Fruit fly (Drosophila melanogaster): ENCODE data around the gene Or71a.

The Or71a gene

DNA sequence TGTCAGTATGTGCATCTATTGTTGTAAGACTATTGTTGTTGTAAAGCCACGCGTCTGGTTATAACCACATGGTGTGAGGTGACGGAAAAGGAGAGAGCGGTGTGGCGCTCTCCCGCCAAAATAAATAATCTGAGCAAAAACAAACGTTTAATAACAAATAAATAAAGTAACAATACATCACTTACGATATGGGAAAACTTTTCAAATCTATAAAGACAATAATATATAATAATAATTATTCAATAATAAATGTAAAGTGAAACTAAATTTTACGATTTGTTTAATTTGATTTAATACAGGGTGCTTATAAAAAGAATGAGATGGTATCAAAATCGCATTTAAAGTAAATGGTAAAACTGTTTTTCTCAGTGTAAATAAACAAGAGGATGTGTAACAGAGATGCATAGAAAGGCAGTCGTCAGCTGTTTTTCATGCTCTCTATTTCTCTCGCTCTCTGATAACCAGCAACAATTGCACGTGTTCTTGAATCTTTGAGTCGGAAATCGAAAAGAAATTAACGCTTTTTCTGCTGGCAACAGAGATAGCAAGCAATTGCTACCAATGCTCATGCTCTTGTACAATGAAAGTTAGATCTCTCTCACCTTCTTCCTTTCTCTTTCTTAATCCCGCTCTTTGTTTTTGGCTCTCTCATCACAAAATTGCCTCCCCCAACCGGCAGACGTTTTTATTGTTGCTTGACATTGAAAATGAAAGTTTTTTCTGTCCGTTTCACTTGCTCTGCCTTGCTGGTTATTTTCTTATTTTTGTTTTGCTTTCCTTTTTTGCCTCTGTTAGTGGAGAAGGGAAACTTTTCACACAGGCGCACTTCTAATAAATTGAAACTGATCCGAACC lies 20.6 kb upstream of the Or71a start:
- TF ChIP-seq Hmr (GFP tag; optimal IDR thresholded peaks at IDR 0.05) (peak; percentile 86), CG11504 (tag; optimal IDR thresholded peaks at IDR 0.05) (peak; percentile 91), zen (tag; optimal IDR thresholded peaks at IDR 0.05) (peak; percentile 89), CG18599 (GFP tag; optimal IDR thresholded peaks at IDR 0.05) (peak; percentile 92), crol (GFP tag; IDR thresholded peaks at IDR 0.05) (no peak; the same call in 1 of the 2 replicates), Camta (GFP tag; optimal IDR thresholded peaks at IDR 0.05) (no peak), Dip2 (GFP tag; IDR thresholded peaks at IDR 0.05) (no peak), tup (GFP tag; optimal IDR thresholded peaks at IDR 0.05) (no peak), CG5245 (GFP tag; optimal IDR thresholded peaks at IDR 0.05) (peak; percentile 37), CG17359 (tag; optimal IDR thresholded peaks at IDR 0.05) (peak; percentile 91), tin (GFP tag; optimal IDR thresholded peaks at IDR 0.05) (peak; percentile 68), sisA (GFP tag; IDR thresholded peaks at IDR 0.05) (peak; percentile 67; the same call in 1 of the 2 replicates), Med (GFP tag) (peak; percentile 55), Hr78 (GFP tag; optimal IDR thresholded peaks at IDR 0.05) (peak in 1 of 2 experiments; percentile 81), CG4328 (GFP tag; optimal IDR thresholded peaks at IDR 0.05) (peak; percentile 82), Oli (tag; optimal IDR thresholded peaks at IDR 0.05) (peak; percentile 80), tgo (GFP tag; IDR thresholded peaks at IDR 0.05) (peak; percentile 90), nerfin-1 (tag; optimal IDR thresholded peaks at IDR 0.05) (peak; percentile 91), CG13424 (tag; optimal IDR thresholded peaks at IDR 0.05) (peak; percentile 87), hb (GFP tag; IDR thresholded peaks at IDR 0.05; ENCODE audit: partially characterized antibody) (no peak), ssp (GFP tag; IDR thresholded peaks at IDR 0.05) (peak; percentile 60), CG15601 (tag; optimal IDR thresholded peaks at IDR 0.05) (peak; percentile 85), Neu2 (GFP tag; optimal IDR thresholded peaks at IDR 0.05; ENCODE audit: borderline replicate concordance) (no peak), CG11696 (GFP tag; IDR thresholded peaks at IDR 0.05) (peak; percentile 76), maf-S (GFP tag; optimal IDR thresholded peaks at IDR 0.05) (peak; percentile 15), Dref (GFP tag; IDR thresholded peaks at IDR 0.05) (no peak), ATbp (GFP tag; optimal IDR thresholded peaks at IDR 0.05) (peak; percentile 95), Dll (GFP tag; IDR thresholded peaks at IDR 0.05; ENCODE audit: partially characterized antibody) (peak; percentile 47; the same call in 3 of the 4 replicates), vnd (GFP tag; IDR thresholded peaks at IDR 0.05; ENCODE audit: partially characterized antibody) (no peak), CG5180 (GFP tag; optimal IDR thresholded peaks at IDR 0.05) (peak; percentile 66), CG2678 (tag; optimal IDR thresholded peaks at IDR 0.05) (peak; percentile 97), CG31224 (GFP tag; IDR thresholded peaks at IDR 0.05) (peak; percentile 66; the same call in 1 of the 2 replicates), CG7928 (GFP tag; optimal IDR thresholded peaks at IDR 0.05) (peak; percentile 5), odd (GFP tag; optimal IDR thresholded peaks at IDR 0.05) (peak; percentile 81), knrl (GFP tag; IDR thresholded peaks at IDR 0.05; ENCODE audit: partially characterized antibody) (no peak), lbe (GFP tag; optimal IDR thresholded peaks at IDR 0.05) (peak; percentile 72), Trl (optimal IDR thresholded peaks at IDR 0.05) (peak; percentile 86 to 91), Trl (GFP tag; optimal IDR thresholded peaks at IDR 0.05) (peak; percentile 69), chinmo (GFP tag; IDR thresholded peaks at IDR 0.05; ENCODE audit: partially characterized antibody) (0 out of 4 replicates have a peak, but pooled peaks have one; percentile 20), phol (tag; optimal IDR thresholded peaks at IDR 0.05) (peak; percentile 95), cg (GFP tag; optimal IDR thresholded peaks at IDR 0.05) (no peak), CG3065 (GFP tag; optimal IDR thresholded peaks at IDR 0.05) (peak; percentile 24), CG13775 (GFP tag; optimal IDR thresholded peaks at IDR 0.05) (peak; percentile 75), Atf6 (GFP tag; IDR thresholded peaks at IDR 0.05) (peak; percentile 67), CG3995 (GFP tag; optimal IDR thresholded peaks at IDR 0.05) (no peak), CG11695 (GFP tag; IDR thresholded peaks at IDR 0.05) (peak; percentile 93), pfk (GFP tag; optimal IDR thresholded peaks at IDR 0.05) (peak; percentile 40)
